Worm (Caenorhabditis elegans) whole organism, L4/young adult: ENCODE measurements around the gene sgcb-1.

ENCODE experiments used
- W03F9.2 ChIP-seq: fragments of 150-350 bp; optimal IDR thresholded peaks from 2 replicates; lab custom pipeline; 2014; ENCODE audit warnings: missing biosample characterization, missing genetic modification characterization
- him-1 ChIP-seq: sonication (generic microtip); optimal IDR thresholded peaks from 2 replicates; lab custom pipeline; 2016; ENCODE audit warnings: missing genotype, missing genetic modification reagents, missing genetic modification characterization, missing compliant biosample characterization

DNA sequence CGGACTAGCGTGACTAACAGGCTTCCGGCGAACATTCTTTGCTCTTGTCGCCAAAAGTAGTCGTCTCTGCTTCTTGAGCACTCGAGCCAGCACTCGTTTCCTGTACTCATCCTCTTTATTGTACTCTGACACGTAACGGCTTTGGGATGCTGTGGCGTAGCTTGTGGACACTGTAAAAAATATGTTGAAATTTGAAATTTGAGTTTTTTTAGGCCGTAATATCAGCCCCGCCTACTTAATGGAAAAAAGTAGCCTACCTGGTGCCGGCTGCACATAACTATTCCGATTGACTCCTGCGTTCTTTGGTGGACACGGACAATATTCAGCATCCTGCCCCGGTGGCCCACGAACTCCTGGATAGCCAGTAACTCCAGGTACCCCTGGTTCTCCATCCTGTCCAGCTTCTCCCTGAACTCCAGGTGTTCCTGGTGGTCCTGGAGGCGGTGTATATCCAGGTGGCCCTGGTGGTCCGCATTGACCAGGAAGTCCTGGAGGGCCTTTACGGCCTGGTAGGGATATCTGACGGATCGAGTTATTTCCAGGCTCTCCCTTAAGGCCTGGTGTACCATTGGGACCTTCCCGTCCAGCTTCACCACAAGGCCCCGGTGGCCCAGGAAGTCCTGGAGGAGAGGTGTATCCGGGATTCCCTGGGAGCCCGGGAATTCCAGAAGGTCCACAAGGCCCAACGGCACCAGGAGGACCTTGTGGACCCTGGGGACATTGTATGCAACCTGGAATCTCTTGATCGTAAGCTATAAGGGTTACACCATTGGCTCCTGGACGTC lies 22.0 kb upstream of the sgcb-1 start:
- no peak for TF ChIP-seq him-1 (tag; lab: Kevin White, UChicago)
- no peak for TF ChIP-seq W03F9.2 (tag; lab: Kevin White, UChicago)
